Worm (Caenorhabditis elegans) whole organism, early embryonic: Measurements from ENCODE around the gene npp-24.

Experiments
- B0310.2 ChIP-seq: sonication (generic microtip); optimal IDR thresholded peaks from 2 replicates; lab custom pipeline; 2016; ENCODE audit warnings: mild to moderate bottlenecking, missing genetic modification characterization, missing compliant biosample characterization
- F13C5.2 ChIP-seq: sonication (generic microtip); optimal IDR thresholded peaks from 2 replicates; lab custom pipeline; 2017; ENCODE audit warnings: mild to moderate bottlenecking, missing genetic modification characterization, inconsistent platforms, missing compliant biosample characterization
- aly-1 ChIP-seq: sonication (generic microtip); optimal IDR thresholded peaks from 2 replicates; lab custom pipeline; 2016; ENCODE audit warnings: missing genetic modification characterization, missing compliant biosample characterization
- ama-1 ChIP-seq: fragments of 150-350 bp; optimal IDR thresholded peaks from 2 replicates; lab custom pipeline; 2014
- ceh-13 ChIP-seq: fragments of 200-800 bp; sonication (Bioruptor generic); optimal IDR thresholded peaks from 2 replicates; lab custom pipeline; 2018; ENCODE audit warnings: mild to moderate bottlenecking, missing genetic modification characterization, missing compliant biosample characterization
- ceh-36 ChIP-seq: sonication (generic microtip); optimal IDR thresholded peaks from 2 replicates; lab custom pipeline; 2016; ENCODE audit warnings: missing genetic modification characterization, inconsistent platforms, missing compliant biosample characterization
- ets-7 ChIP-seq: sonication (generic microtip); optimal IDR thresholded peaks from 2 replicates; lab custom pipeline; 2016; ENCODE audit warnings: missing genotype, missing genetic modification characterization, missing compliant biosample characterization
- flt-1 ChIP-seq: fragments of 200-800 bp; sonication (Bioruptor generic); IDR thresholded peaks from 2 replicates; pipeline ENCODE4 v1.3.6; 2022; ENCODE audit warnings: missing genetic modification characterization, missing compliant biosample characterization
- hmbx-1 ChIP-seq: sonication (generic microtip); optimal IDR thresholded peaks from 2 replicates; lab custom pipeline; 2016; ENCODE audit warnings: mild to moderate bottlenecking, missing genetic modification characterization, missing compliant biosample characterization
- hmg-4 ChIP-seq: fragments of 200-800 bp; sonication (Bioruptor generic); optimal IDR thresholded peaks from 2 replicates; lab custom pipeline; 2018; ENCODE audit warnings: mild to moderate bottlenecking, missing genetic modification characterization, missing compliant biosample characterization
- hnd-1 ChIP-seq: sonication (generic microtip); optimal IDR thresholded peaks from 2 replicates; lab custom pipeline; 2016; ENCODE audit warnings: missing genetic modification characterization, missing compliant biosample characterization
- pes-1 ChIP-seq: fragments of 200-800 bp; sonication (Bioruptor generic); IDR thresholded peaks from 2 replicates; pipeline ENCODE4 v1.3.6; 2022; ENCODE audit warnings: missing genetic modification reagents, missing genetic modification characterization, missing compliant biosample characterization
- scrt-1 ChIP-seq: fragments of 200-800 bp; sonication (Bioruptor generic); IDR thresholded peaks from 2 replicates; pipeline ENCODE4 v1.3.6; 2022; ENCODE audit warnings: missing genetic modification characterization, missing compliant biosample characterization
- sea-1 ChIP-seq: fragments of 200-800 bp; sonication (Bioruptor generic); conservative IDR thresholded peaks from 2 replicates; pipeline ENCODE4 v1.3.6; 2022; ENCODE audit warnings: missing genetic modification characterization, missing compliant biosample characterization
- tbx-11 ChIP-seq: fragments of 200-800 bp; sonication (Bioruptor generic); IDR thresholded peaks from 2 replicates; pipeline ENCODE4 v1.3.6; 2022; ENCODE audit warnings: missing genetic modification characterization, missing compliant biosample characterization
- tbx-37 ChIP-seq: fragments of 200-800 bp; sonication (Bioruptor generic); conservative IDR thresholded peaks from 2 replicates; pipeline ENCODE4 v1.3.6; 2022; ENCODE audit warnings: missing genetic modification reagents, missing genetic modification characterization, missing compliant biosample characterization
- tra-4 ChIP-seq: sonication (generic microtip); optimal IDR thresholded peaks from 2 replicates; lab custom pipeline; 2017; ENCODE audit warnings: missing genetic modification characterization, missing compliant biosample characterization

The npp-24 gene

DNA sequence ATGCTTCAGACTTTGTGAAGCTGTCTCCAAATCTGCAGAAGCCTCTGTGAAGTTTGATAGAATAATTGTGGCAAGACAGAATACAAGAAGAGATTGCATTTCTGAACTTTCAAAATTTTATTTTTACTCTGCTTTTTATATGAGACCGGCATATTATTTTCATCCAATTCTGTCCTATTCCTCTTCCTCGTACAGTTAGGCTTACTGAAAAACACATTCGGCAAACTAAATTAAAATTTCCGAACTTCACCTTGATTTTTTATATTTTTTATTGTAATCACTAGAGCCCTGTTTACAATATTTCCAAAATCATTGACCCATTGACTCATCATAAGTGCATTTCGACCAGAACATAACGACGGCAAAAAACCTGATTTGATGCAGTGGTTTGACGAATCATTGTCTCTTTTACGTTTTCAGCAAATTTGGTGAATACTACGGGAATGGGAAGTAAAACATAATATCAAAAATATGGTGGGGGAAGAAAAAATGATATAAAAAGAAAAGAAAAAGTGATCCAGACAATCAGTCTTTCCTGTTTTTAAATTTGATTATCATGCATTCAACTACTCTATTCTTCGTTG is 7.4 kb upstream of the npp-24 start, which contains the start of the genes suex-1 and F12A10.9:
suex-1 (minus strand) TSS at position 101 of the 584 bp plus-strand sequence.
F12A10.9 (plus strand) TSS at position 534 of the 584 bp plus-strand sequence.
- TF ChIP-seq hmg-4 (GFP tag; lab: Kevin White, UChicago) = no peak
- TF ChIP-seq ceh-36 (tag; lab: Kevin White, UChicago) = no peak
- TF ChIP-seq tbx-37 = no peak
- no peak for TF ChIP-seq F13C5.2 (tag; lab: Kevin White, UChicago)
- no peak for TF ChIP-seq ets-7
- no peak for TF ChIP-seq hnd-1 (tag; lab: Kevin White, UChicago)
- TF ChIP-seq sea-1 (GFP tag; lab: Robert Waterston, UW) = no peak
- no peak for TF ChIP-seq tra-4 (tag; lab: Kevin White, UChicago)
- TF ChIP-seq B0310.2 = no peak
- TF ChIP-seq scrt-1 (GFP tag; lab: Robert Waterston, UW) = no peak

DNA sequence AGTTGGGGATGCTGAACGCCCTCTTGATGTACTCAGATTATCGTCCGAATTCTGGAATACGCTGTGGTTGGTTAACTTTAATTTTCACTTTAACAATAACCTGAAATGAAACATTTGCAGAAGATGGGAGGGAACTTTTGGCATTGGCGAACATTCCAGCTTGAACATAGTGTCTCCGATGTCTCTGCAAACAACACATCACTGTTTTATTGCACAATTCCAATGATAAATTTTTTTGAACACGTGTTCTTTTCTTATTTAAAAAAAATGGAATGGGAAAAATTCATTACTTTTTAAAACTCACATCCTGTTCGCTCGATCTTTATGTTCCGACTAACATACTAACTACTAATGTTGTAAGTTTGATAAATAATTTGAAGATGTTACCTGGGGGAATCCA is 5.2 kb upstream of the npp-24 start, which contains the start of gene fzy-1:
fzy-1 (plus strand) TSS at position 301 of the 400 bp plus-strand sequence.
- TF ChIP-seq sea-1 (GFP tag; lab: Robert Waterston, UW) = no peak
- no peak for TF ChIP-seq hnd-1 (tag; lab: Kevin White, UChicago)
- no peak for TF ChIP-seq tra-4 (tag; lab: Kevin White, UChicago)
- TF ChIP-seq flt-1 = no peak
- TF ChIP-seq pes-1 (GFP tag; lab: Robert Waterston, UW) = no peak
- TF ChIP-seq tbx-37 = no peak
- no peak for TF ChIP-seq scrt-1 (GFP tag; lab: Robert Waterston, UW)
- TF ChIP-seq ceh-36 (tag; lab: Kevin White, UChicago) = no peak
- no peak for TF ChIP-seq ceh-13 (GFP tag; lab: Kevin White, UChicago)
- TF ChIP-seq aly-1 (tag; lab: Kevin White, UChicago) = no peak
- no peak for TF ChIP-seq hmg-4 (GFP tag; lab: Kevin White, UChicago)
- TF ChIP-seq B0310.2 = no peak

DNA sequence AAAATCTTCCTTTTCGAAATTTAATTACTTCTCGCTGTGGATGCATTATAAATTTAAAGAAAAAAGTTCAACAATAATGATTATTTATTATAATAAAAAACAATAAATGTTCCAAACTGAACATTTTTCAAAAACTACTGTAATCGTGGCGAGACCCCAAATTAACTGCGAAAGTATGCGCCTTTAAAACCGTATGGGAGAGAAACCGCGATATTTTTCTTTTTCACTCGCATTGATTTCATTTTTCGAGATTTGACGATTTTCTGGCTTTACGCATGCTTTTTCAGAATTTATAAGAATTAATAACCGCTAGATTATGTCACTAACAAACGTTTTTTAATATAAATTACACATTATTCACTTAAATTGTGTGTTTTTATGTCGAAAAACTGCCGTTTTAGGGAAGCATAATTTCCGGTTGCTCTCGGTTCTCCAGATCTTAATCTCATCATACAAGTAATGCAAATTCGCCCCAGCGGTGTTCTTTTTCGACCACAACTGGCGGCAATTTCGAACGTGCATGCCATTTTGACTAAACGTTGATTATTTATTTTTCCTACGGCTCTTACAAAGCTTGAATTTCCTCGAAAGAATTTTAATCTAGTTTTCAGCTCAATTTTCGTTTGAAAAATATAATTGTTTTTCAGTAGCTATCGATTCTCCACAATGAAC is 4.5 kb upstream of the npp-24 start, which contains the start of gene F12A10.8:
F12A10.8 (minus strand) TSS at position 79 of the 672 bp plus-strand sequence.
- TF ChIP-seq flt-1 (no peak), ceh-36 (tag; lab: Kevin White, UChicago) (no peak), ceh-13 (GFP tag; lab: Kevin White, UChicago) (no peak), scrt-1 (GFP tag; lab: Robert Waterston, UW) (no peak), hnd-1 (tag; lab: Kevin White, UChicago) (no peak)

DNA sequence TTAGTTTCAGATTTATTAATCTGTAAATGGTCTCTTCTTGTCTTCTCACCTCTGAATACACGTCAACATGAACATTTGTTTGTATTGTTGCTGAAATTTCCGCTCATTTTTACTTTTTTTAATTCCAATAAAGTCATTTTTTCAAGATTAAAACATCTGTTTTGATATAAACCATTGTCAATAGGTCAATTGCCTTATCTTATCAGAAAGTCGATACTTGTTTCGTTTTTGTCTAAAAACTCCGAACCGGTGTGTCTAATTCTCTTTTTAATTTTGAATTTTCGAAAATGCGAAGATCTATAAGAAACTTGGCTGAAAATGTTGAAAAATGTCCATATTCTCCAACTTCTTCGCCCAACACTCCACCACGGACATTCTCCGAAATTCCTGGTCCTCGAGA is 1.9 kb upstream of the npp-24 start, which contains the start of gene cyp-44A1:
cyp-44A1 (plus strand) TSS at position 285 of the 400 bp plus-strand sequence.
- TF ChIP-seq pes-1 (GFP tag; lab: Robert Waterston, UW) = no peak
- no peak for TF ChIP-seq hmbx-1 (tag; lab: Kevin White, UChicago)
- no peak for TF ChIP-seq tbx-37
- TF ChIP-seq tra-4 (tag; lab: Kevin White, UChicago) = no peak
- no peak for TF ChIP-seq F13C5.2 (tag; lab: Kevin White, UChicago)
- no peak for TF ChIP-seq hnd-1 (tag; lab: Kevin White, UChicago)
- TF ChIP-seq ama-1 (lab: Kevin White, UChicago) = no peak
- TF ChIP-seq tbx-11 (GFP tag; lab: Robert Waterston, UW) = no peak
- TF ChIP-seq B0310.2 = no peak
- no peak for TF ChIP-seq aly-1 (tag; lab: Kevin White, UChicago)
- no peak for TF ChIP-seq hmg-4 (GFP tag; lab: Kevin White, UChicago)
- TF ChIP-seq scrt-1 (GFP tag; lab: Robert Waterston, UW) = no peak
- no peak for TF ChIP-seq flt-1
- no peak for TF ChIP-seq ceh-36 (tag; lab: Kevin White, UChicago)
- no peak for TF ChIP-seq sea-1 (GFP tag; lab: Robert Waterston, UW)
- TF ChIP-seq ets-7 = no peak

DNA sequence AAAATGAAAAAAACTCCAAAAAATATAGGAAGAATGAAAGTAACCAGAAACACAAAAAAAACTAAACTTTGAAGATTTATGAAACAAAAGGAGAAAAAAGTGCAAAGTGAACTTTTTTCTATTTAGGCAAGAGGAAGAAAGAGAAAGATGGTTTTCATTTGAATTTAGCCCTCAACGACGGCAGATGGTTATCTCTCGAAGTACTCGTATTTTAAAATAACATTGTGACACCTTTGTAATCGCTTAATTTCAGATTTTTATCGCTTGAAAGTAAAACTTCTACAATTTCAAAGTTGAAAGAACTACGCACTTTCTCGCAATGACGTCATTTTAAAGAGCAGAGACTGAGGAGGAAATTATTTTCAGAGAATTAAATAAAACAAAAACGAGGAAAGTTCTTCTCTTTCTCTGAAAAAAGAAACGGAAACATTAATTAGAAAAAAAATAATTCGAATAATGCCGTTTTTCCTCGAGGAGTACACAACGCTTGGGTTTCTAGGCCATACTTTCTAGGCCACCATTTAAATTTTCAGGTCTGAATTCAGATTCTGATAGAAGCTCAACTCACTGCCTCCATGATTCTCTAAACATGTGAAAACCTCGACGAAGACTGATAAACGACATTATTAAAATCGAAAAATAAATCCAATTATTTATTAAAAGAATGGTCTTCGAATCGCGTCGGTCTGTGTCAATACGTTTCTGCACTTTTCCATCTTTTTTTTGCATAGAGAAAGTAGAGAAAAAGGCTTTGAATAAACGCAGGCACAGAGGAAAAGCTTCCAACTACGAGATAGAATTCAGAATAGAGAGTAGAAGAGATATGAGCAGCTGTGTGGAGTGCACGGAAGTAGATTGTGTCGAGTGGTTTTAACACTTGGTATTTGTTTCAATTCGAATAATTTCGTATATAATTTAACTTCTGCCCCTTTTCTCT is 6.0 kb downstream of the npp-24 start:
- no peak for TF ChIP-seq hnd-1 (tag; lab: Kevin White, UChicago)
- TF ChIP-seq ceh-13 (GFP tag; lab: Kevin White, UChicago) = no peak
- TF ChIP-seq tra-4 (tag; lab: Kevin White, UChicago) = no peak
- no peak for TF ChIP-seq hmbx-1 (tag; lab: Kevin White, UChicago)
- TF ChIP-seq flt-1 = no peak
- no peak for TF ChIP-seq ets-7
- TF ChIP-seq scrt-1 (GFP tag; lab: Robert Waterston, UW) = no peak
- TF ChIP-seq B0310.2 = no peak
- no peak for TF ChIP-seq aly-1 (tag; lab: Kevin White, UChicago)
- TF ChIP-seq ama-1 (lab: Kevin White, UChicago) = no peak

DNA sequence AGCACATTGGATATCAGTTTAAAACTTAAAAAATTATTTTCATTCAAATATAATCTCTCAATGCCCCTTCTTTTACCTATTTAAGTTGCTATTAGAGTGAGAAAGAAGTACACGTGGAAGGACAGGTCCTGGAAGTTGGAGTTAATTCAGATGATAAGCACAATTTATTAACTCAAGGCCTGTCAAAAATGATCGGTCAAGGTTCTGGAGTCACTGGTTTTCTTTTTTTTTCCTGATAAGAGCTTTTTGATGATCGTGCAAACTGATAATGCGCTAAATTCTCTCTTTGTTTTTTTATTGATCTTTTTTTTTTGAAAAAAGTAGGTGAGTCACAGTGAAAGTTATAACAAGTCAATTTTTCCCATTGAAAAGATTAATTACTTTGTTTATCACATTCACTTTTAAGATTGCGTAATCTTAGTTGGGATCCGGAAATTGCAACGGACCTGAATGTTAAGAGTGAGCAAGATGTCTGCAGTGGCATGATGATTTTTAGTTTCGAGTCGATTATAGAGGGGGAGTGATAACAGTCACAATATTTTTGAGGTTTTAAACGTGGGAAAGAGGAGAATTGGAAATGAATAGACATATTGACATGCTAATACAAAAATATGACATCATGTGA is 6.9 kb downstream of the npp-24 start:
- TF ChIP-seq sea-1 (GFP tag; lab: Robert Waterston, UW) = no peak
